Worm (Caenorhabditis elegans) whole organism, late embryonic: ENCODE data around the gene F55B11.7.
A peak's percentile ranks its signal among the peaks of the same experiment; 100 is the strongest.
"Not testable (repeated sequence)": the region's sequence is repeated elsewhere in the genome, so short reads cannot be mapped to it uniquely, and the experiment has no call there.

ENCODE experiments used
- C38D4.7 ChIP-seq: fragments of 200-800 bp; sonication (Bioruptor generic); optimal IDR thresholded peaks from 2 replicates; lab custom pipeline; 2018; ENCODE audit warnings: mild to moderate bottlenecking, missing genetic modification characterization, moderate library complexity, missing compliant biosample characterization
- K09A11.1 ChIP-seq: sonication (generic microtip); optimal IDR thresholded peaks from 2 replicates; lab custom pipeline; 2017; ENCODE audit warnings: antibody characterized with exemption, mild to moderate bottlenecking, missing genetic modification characterization, missing compliant biosample characterization; ENCODE audit not compliant: insufficient read depth
- T23F11.4 ChIP-seq: fragments of 200-800 bp; sonication (Bioruptor generic); optimal IDR thresholded peaks from 2 replicates; lab custom pipeline; 2018; ENCODE audit warnings: mild to moderate bottlenecking, missing genetic modification characterization, missing compliant biosample characterization
- ahr-1 ChIP-seq: sonication (generic microtip); optimal IDR thresholded peaks from 2 replicates; lab custom pipeline; 2016; ENCODE audit warnings: missing genetic modification characterization, missing compliant biosample characterization
- ama-1 ChIP-seq: fragments of 150-350 bp; optimal IDR thresholded peaks from 2 replicates; lab custom pipeline; 2014
- ceh-19 ChIP-seq: fragments of 200-800 bp; sonication (Bioruptor generic); optimal IDR thresholded peaks from 2 replicates; lab custom pipeline; 2018; ENCODE audit warnings: mild to moderate bottlenecking, missing genetic modification characterization, missing compliant biosample characterization
- ceh-31 ChIP-seq: sonication (generic microtip); optimal IDR thresholded peaks from 2 replicates; lab custom pipeline; 2016; ENCODE audit warnings: missing genetic modification characterization, missing compliant biosample characterization
- ceh-45 ChIP-seq: fragments of 200-800 bp; sonication (Bioruptor generic); IDR thresholded peaks from 2 replicates; pipeline ENCODE4 v1.3.6; 2022; ENCODE audit warnings: missing genetic modification reagents, missing genetic modification characterization, missing compliant biosample characterization
- elt-4 ChIP-seq: sonication (generic microtip); optimal IDR thresholded peaks from 2 replicates; lab custom pipeline; 2016; ENCODE audit warnings: missing genetic modification characterization, missing compliant biosample characterization
- fax-1 ChIP-seq: sonication (generic microtip); optimal IDR thresholded peaks from 2 replicates; lab custom pipeline; 2016; ENCODE audit warnings: missing genotype, missing genetic modification characterization, missing compliant biosample characterization
- fkh-10 ChIP-seq: fragments of 150-350 bp; optimal IDR thresholded peaks from 2 replicates; lab custom pipeline; 2014; ENCODE audit warnings: missing biosample characterization, missing genetic modification reagents, missing genetic modification characterization
- hlh-13 ChIP-seq: fragments of 200-800 bp; sonication (Bioruptor generic); optimal IDR thresholded peaks from 2 replicates; lab custom pipeline; 2018; ENCODE audit warnings: mild to moderate bottlenecking, missing genetic modification characterization, missing compliant biosample characterization
- mec-3 ChIP-seq: sonication (generic microtip); optimal IDR thresholded peaks from 2 replicates; lab custom pipeline; 2016; ENCODE audit warnings: borderline replicate concordance, missing genetic modification characterization, missing compliant biosample characterization
- nfya-1 ChIP-seq: sonication (generic microtip); optimal IDR thresholded peaks from 2 replicates; lab custom pipeline; 2017; ENCODE audit warnings: missing genetic modification characterization, mild to moderate bottlenecking, missing compliant biosample characterization, antibody characterized with exemption, moderate library complexity
- nhr-11 ChIP-seq: fragments of 150-350 bp; optimal IDR thresholded peaks from 2 replicates; lab custom pipeline; 2014; ENCODE audit warnings: missing biosample characterization, missing genetic modification characterization
- npax-4 ChIP-seq: sonication (generic microtip); optimal IDR thresholded peaks from 2 replicates; lab custom pipeline; 2016; ENCODE audit warnings: missing genetic modification characterization, missing compliant biosample characterization
- odd-2 ChIP-seq: sonication (generic microtip); optimal IDR thresholded peaks from 2 replicates; lab custom pipeline; 2017; ENCODE audit warnings: antibody characterized with exemption, mild to moderate bottlenecking, missing genetic modification characterization, missing compliant biosample characterization
- pag-3 ChIP-seq: sonication (generic microtip); optimal IDR thresholded peaks from 2 replicates; lab custom pipeline; 2016; ENCODE audit warnings: missing compliant biosample characterization, missing genetic modification characterization, borderline replicate concordance
- pat-9 ChIP-seq: fragments of 200-800 bp; sonication (Bioruptor generic); optimal IDR thresholded peaks from 2 replicates; lab custom pipeline; 2018; ENCODE audit warnings: mild to moderate bottlenecking, missing genetic modification characterization, moderate library complexity, missing compliant biosample characterization
- pax-1 ChIP-seq: fragments of 150-350 bp; optimal IDR thresholded peaks from 2 replicates; lab custom pipeline; 2014; ENCODE audit warnings: missing biosample characterization, missing genetic modification characterization
- pha-2 ChIP-seq: sonication (generic microtip); optimal IDR thresholded peaks from 2 replicates; lab custom pipeline; 2017; ENCODE audit warnings: mild to moderate bottlenecking, missing genetic modification characterization, missing compliant biosample characterization
- pha-4 ChIP-seq: fragments of 150-350 bp; optimal IDR thresholded peaks from 2 replicates; lab custom pipeline; 2018; ENCODE audit warnings: missing biosample characterization, missing genetic modification reagents, missing genetic modification characterization
- pqm-1 ChIP-seq: sonication (generic microtip); optimal IDR thresholded peaks from 2 replicates; lab custom pipeline; 2016; ENCODE audit warnings: missing genetic modification characterization, missing compliant biosample characterization
- ref-2 ChIP-seq: sonication (generic microtip); optimal IDR thresholded peaks from 2 replicates; lab custom pipeline; 2016; ENCODE audit warnings: missing genetic modification characterization, missing compliant biosample characterization
- tbx-7 ChIP-seq: sonication (generic microtip); optimal IDR thresholded peaks from 2 replicates; lab custom pipeline; 2016; ENCODE audit warnings: missing genotype, missing genetic modification characterization, missing compliant biosample characterization
- unc-3 ChIP-seq, 2 experiments: fragments of 200-800 bp in 1 of 2; sonication (Bioruptor generic) in 1 of 2; sonication (generic microtip) in 1 of 2; conservative IDR thresholded peaks in 1 of 2; optimal IDR thresholded peaks in 1 of 2; 2 replicates each; pipeline versions ENCODE4 v1.3.6 to Lab custom; 2016 to 2022; ENCODE audit warnings: missing compliant biosample characterization in 2 of 2, missing genetic modification characterization in 2 of 2, missing genetic modification reagents in 1 of 2
- unc-42 ChIP-seq: sonication (generic microtip); optimal IDR thresholded peaks from 2 replicates; lab custom pipeline; 2016; ENCODE audit warnings: missing genotype, missing genetic modification characterization, missing compliant biosample characterization
- zip-5 ChIP-seq: sonication (generic microtip); optimal IDR thresholded peaks from 2 replicates; lab custom pipeline; 2016; ENCODE audit warnings: missing genetic modification characterization, missing compliant biosample characterization

The F55B11.7 gene

DNA sequence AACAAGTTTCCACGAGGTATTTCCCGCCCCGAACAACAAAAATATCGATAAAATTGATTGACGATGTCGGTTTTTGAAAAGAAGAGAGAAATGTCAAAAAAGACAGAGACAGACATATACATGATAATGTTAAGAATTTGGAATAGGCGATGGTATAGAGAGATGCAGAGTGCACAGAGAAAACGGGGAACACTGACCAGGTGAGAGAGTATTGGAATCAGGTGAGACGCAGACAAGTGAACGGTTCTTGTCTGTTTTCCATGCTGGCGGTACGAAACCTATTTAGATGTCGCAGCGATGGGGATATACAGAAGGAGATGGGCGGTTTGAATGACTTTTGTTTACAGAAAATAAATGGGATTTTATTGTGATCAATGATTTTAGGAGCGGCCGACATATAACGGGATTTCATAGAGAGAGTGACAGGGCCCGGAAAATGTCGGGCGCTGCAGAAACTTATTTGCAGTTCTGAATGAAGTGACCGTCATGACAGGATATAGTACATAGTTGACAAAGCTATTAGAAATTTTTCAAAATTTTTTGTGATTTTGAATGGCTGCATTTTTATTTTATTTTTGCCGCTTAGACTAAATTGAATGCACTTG is 23.5 kb upstream of the F55B11.7 start:
- TF ChIP-seq mec-3 (tag; lab: Kevin White, UChicago) (no peak), K09A11.1 (tag; lab: Kevin White, UChicago) (no peak), unc-42 (tag; lab: Kevin White, UChicago) (no peak), unc-3 (GFP tag; conservative IDR thresholded peaks at IDR 0.05; lab: Robert Waterston, UW) (no peak), unc-3 (tag; optimal IDR thresholded peaks at IDR 0.05; lab: Kevin White, UChicago) (no peak), pax-1 (tag; lab: Kevin White, UChicago) (no peak), ceh-45 (GFP tag; lab: Robert Waterston, UW) (no peak), pag-3 (no peak), ahr-1 (no peak), pat-9 (tag; lab: Kevin White, UChicago) (no peak), tbx-7 (no peak), ceh-19 (GFP tag; lab: Kevin White, UChicago) (no peak), npax-4 (tag; lab: Kevin White, UChicago) (no peak), nhr-11 (tag; lab: Kevin White, UChicago) (no peak), zip-5 (no peak), pha-4 (tag; lab: Kevin White, UChicago) (no peak), pha-2 (no peak), hlh-13 (GFP tag; lab: Kevin White, UChicago) (no peak), C38D4.7 (GFP tag; lab: Kevin White, UChicago) (no peak)

DNA sequence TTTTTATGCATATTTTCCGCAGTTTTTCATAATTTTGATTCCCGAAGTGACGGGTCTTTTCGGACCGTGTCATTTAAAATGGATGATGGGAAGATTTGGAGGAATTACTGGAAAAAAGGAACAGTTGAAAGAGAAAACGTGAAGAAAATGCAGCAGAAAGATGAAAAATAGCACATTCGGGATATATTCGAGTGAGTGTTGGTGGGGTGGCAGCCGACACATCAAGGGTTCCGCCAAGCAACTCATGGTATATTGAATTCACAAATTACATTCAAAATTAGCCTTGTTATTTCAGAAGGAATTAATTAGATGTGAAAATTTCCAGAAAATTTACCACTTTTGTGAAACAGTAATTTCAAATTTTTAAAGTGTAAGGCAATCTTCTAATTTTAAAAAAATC is 22.2 kb upstream of the F55B11.7 start, which contains the start of gene tra-3:
TSS of gene tra-3 (minus strand) at position 107 of the 400 bp plus-strand sequence.
- TF ChIP-seq T23F11.4 (GFP tag; lab: Kevin White, UChicago) (no peak), fax-1 (tag; lab: Kevin White, UChicago) (no peak), ref-2 (tag; lab: Kevin White, UChicago) (no peak)

ce11 chrIV:14437391-14437790 is 15.6 kb upstream of the F55B11.7 start:
- peak; percentile 51 for TF ChIP-seq nfya-1
- TF ChIP-seq npax-4 (tag; lab: Kevin White, UChicago), result no peak

ce11 chrIV:14435902-14436301 is 14.1 kb upstream of the F55B11.7 start:
- TF ChIP-seq nhr-11 (tag; lab: Kevin White, UChicago) (no peak), odd-2 (no peak), mec-3 (tag; lab: Kevin White, UChicago) (no peak), pag-3 (no peak), ceh-31 (no peak), pat-9 (tag; lab: Kevin White, UChicago) (no peak), fkh-10 (GFP tag; lab: Kevin White, UChicago) (no peak)

DNA sequence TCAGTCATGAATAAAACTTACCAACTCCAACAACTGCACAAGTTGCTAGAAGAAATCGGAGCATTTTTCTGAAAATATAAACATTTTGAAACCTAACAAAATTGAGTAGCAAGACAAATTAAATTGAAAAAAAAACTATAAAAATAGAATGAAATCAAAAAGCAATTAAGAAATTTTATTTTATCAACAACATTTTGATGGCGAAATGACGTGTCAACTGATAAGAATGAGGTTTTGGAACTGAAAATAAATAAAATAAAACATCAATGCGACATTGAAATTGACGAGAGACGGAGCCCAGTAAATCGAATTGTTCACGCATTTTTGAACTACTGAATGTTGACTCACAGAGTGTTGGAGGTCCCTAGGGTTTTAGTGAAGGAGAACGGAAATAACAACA is 9.0 kb upstream of the F55B11.7 start, which contains the start of gene F55B11.4:
TSS of gene F55B11.4 (minus strand) at position 68 of the 400 bp plus-strand sequence.
- no peak for TF ChIP-seq pat-9 (tag; lab: Kevin White, UChicago)
- TF ChIP-seq nfya-1, result no peak
- TF ChIP-seq ama-1, result no peak
- TF ChIP-seq pqm-1, result no peak
- no peak for TF ChIP-seq C38D4.7 (GFP tag; lab: Kevin White, UChicago)

- not testable (repeated sequence) for TF ChIP-seq elt-4 (tag; lab: Kevin White, UChicago); nfya-1; unc-3 (GFP tag; conservative IDR thresholded peaks at IDR 0.05; lab: Robert Waterston, UW); unc-3 (tag; optimal IDR thresholded peaks at IDR 0.05; lab: Kevin White, UChicago)
Observed at ce11 chrIV:14427395-14427794, 5.6 kb upstream of the F55B11.7 start, which contains the start of gene F55B11.5. F55B11.5 (plus strand) TSS chrIV:14427695.
